Fruit fly (Drosophila melanogaster) whole organism, embryonic: Measurements from ENCODE around the gene CG4611.

ENCODE experiments used
- Adf1 ChIP-seq: fragments of 200-800 bp; sonication (Bioruptor generic); IDR thresholded peaks from 2 replicates; pipeline ENCODE4 v1.3.6; 2022; ENCODE audit warnings: missing biosample characterization, missing genetic modification characterization
- Asciz ChIP-seq: fragments of 200-800 bp; sonication (Bioruptor generic); optimal IDR thresholded peaks from 2 replicates; lab custom pipeline; 2017; ENCODE audit warnings: missing biosample characterization, mild to moderate bottlenecking, missing genetic modification characterization, missing genetic modification reagents
- Bgb ChIP-seq: fragments of 200-800 bp; sonication (Bioruptor generic); IDR thresholded peaks from 2 replicates; pipeline ENCODE4 v1.3.6; 2022; ENCODE audit warnings: missing biosample characterization, missing genetic modification characterization; ENCODE audit not compliant: partially characterized antibody
- CG10462 ChIP-seq: fragments of 200-800 bp; sonication (Bioruptor generic); optimal IDR thresholded peaks from 2 replicates; lab custom pipeline; 2016; ENCODE audit warnings: missing biosample characterization, missing genetic modification characterization
- CG15601 ChIP-seq: fragments of 200-800 bp; sonication (Bioruptor generic); optimal IDR thresholded peaks from 3 replicates; lab custom pipeline; 2019; ENCODE audit warnings: missing biosample characterization, mild to moderate bottlenecking, missing genetic modification characterization, moderate library complexity
- CG16813 ChIP-seq: fragments of 200-800 bp; sonication (Bioruptor generic); IDR thresholded peaks from 3 replicates; pipeline ENCODE4 v1.3.6; 2022; ENCODE audit warnings: missing biosample characterization, missing genetic modification characterization; ENCODE audit not compliant: partially characterized antibody
- CG17328 ChIP-seq: fragments of 200-800 bp; sonication (Bioruptor generic); IDR thresholded peaks from 2 replicates; pipeline ENCODE4 v1.3.6; 2022; ENCODE audit warnings: missing biosample characterization, missing genetic modification characterization
- CG17385 ChIP-seq: fragments of 200-800 bp; sonication (Bioruptor generic); optimal IDR thresholded peaks from 3 replicates; lab custom pipeline; 2018; ENCODE audit warnings: missing biosample characterization, mild to moderate bottlenecking, missing genetic modification characterization
- CG2202 ChIP-seq: fragments of 200-800 bp; sonication (Bioruptor generic); optimal IDR thresholded peaks from 2 replicates; lab custom pipeline; 2018; ENCODE audit warnings: missing biosample characterization, mild to moderate bottlenecking, missing genetic modification characterization
- CG3281 ChIP-seq: fragments of 200-800 bp; sonication (Bioruptor generic); optimal IDR thresholded peaks from 3 replicates; lab custom pipeline; 2017; ENCODE audit warnings: missing biosample characterization, mild to moderate bottlenecking, missing genetic modification characterization
- CG4424 ChIP-seq: fragments of 200-800 bp; sonication (Bioruptor generic); optimal IDR thresholded peaks from 3 replicates; lab custom pipeline; 2016; ENCODE audit warnings: missing biosample characterization, missing genetic modification characterization
- CG6272 ChIP-seq: fragments of 200-800 bp; sonication (Bioruptor generic); IDR thresholded peaks from 2 replicates; pipeline ENCODE4 v1.3.6; 2022; ENCODE audit warnings: missing biosample characterization, missing genetic modification characterization
- CG6654 ChIP-seq: fragments of 200-800 bp; sonication (Bioruptor generic); optimal IDR thresholded peaks from 2 replicates; lab custom pipeline; 2017; ENCODE audit warnings: missing biosample characterization, mild to moderate bottlenecking, missing genetic modification characterization
- CG6854 ChIP-seq: fragments of 200-800 bp; sonication (Bioruptor generic); optimal IDR thresholded peaks from 3 replicates; lab custom pipeline; 2017; ENCODE audit warnings: missing biosample characterization, mild to moderate bottlenecking, missing genetic modification characterization
- CrebB ChIP-seq: fragments of 200-800 bp; sonication (Bioruptor generic); optimal IDR thresholded peaks from 3 replicates; lab custom pipeline; 2018; ENCODE audit warnings: missing biosample characterization, mild to moderate bottlenecking, missing genetic modification characterization
- D19A ChIP-seq: fragments of 200-800 bp; optimal IDR thresholded peaks from 3 replicates; lab custom pipeline; 2019; ENCODE audit warnings: missing biosample characterization, mild to moderate bottlenecking, missing genetic modification characterization, moderate library complexity
- Dad ChIP-seq: fragments of 200-800 bp; sonication (Bioruptor generic); optimal IDR thresholded peaks from 3 replicates; lab custom pipeline; 2016; ENCODE audit warnings: missing biosample characterization, missing genetic modification characterization
- Eip74EF ChIP-seq, 2 experiments: fragments of 200-800 bp in 1 of 2; fragments of >200 bp in 1 of 2; sonication (Bioruptor generic) in 1 of 2; optimal IDR thresholded peaks; 2 replicates each; lab custom pipeline; 2017 to 2019; ENCODE audit warnings: missing biosample characterization in 2 of 2, missing genetic modification characterization in 2 of 2, mild to moderate bottlenecking in 1 of 2, moderate library complexity in 1 of 2
- Ets65A ChIP-seq: fragments of 200-800 bp; sonication (Bioruptor generic); peaks from one replicate; lab custom pipeline; 2016; ENCODE audit warnings: missing biosample characterization, missing genetic modification characterization
- Fer2 ChIP-seq: fragments of 200-800 bp; sonication (Bioruptor generic); optimal IDR thresholded peaks from 2 replicates; lab custom pipeline; 2018; ENCODE audit warnings: missing biosample characterization, mild to moderate bottlenecking, missing genetic modification characterization, moderate library complexity
- Gsc ChIP-seq: fragments of 200-800 bp; sonication (Bioruptor generic); IDR thresholded peaks from 2 replicates; pipeline ENCODE4 v1.3.6; 2022; ENCODE audit warnings: missing biosample characterization, missing genetic modification characterization
- MTF-1 ChIP-seq: fragments of 200-800 bp; sonication (Bioruptor generic); optimal IDR thresholded peaks from 2 replicates; lab custom pipeline; 2018; ENCODE audit warnings: missing biosample characterization, mild to moderate bottlenecking, missing genetic modification characterization, borderline replicate concordance
- Med ChIP-seq: fragments of 200-800 bp; sonication (Bioruptor generic); peaks from one replicate; lab custom pipeline; 2016; ENCODE audit warnings: missing biosample characterization, missing genetic modification characterization, mild to moderate bottlenecking, inconsistent platforms, moderate library complexity
- Mes4 ChIP-seq: fragments of 200-800 bp; sonication (Bioruptor generic); optimal IDR thresholded peaks from 2 replicates; lab custom pipeline; 2016; ENCODE audit warnings: missing biosample characterization, missing genetic modification characterization
- NfI ChIP-seq: fragments of 200-800 bp; sonication (Bioruptor generic); optimal IDR thresholded peaks from 3 replicates; lab custom pipeline; 2018; ENCODE audit warnings: missing biosample characterization, mild to moderate bottlenecking, missing genetic modification characterization, moderate library complexity
- Six4 ChIP-seq: fragments of 200-800 bp; sonication (Bioruptor generic); optimal IDR thresholded peaks from 2 replicates; lab custom pipeline; 2016; ENCODE audit warnings: missing biosample characterization, missing genetic modification characterization
- TFAM ChIP-seq: fragments of 200-800 bp; sonication (Bioruptor generic); optimal IDR thresholded peaks from 2 replicates; lab custom pipeline; 2017; ENCODE audit warnings: missing biosample characterization, missing genetic modification characterization, inconsistent platforms
- crp ChIP-seq, 2 experiments: fragments of 200-800 bp; sonication (Bioruptor generic); optimal IDR thresholded peaks; 2 replicates in 1 of 2; 3 replicates in 1 of 2; lab custom pipeline; 2017; ENCODE audit warnings: missing biosample characterization in 2 of 2, missing genetic modification characterization in 2 of 2, mild to moderate bottlenecking in 1 of 2, moderate library complexity in 1 of 2
- ems ChIP-seq: fragments of 200-800 bp; sonication (Bioruptor generic); optimal IDR thresholded peaks from 3 replicates; lab custom pipeline; 2016; ENCODE audit warnings: missing biosample characterization, missing genetic modification characterization
- en ChIP-seq: fragments of 200-800 bp; sonication (Bioruptor generic); optimal IDR thresholded peaks from 2 replicates; lab custom pipeline; 2016; ENCODE audit warnings: missing biosample characterization, missing genetic modification characterization
- exex ChIP-seq: fragments of 200-800 bp; sonication (Bioruptor generic); optimal IDR thresholded peaks from 4 replicates; lab custom pipeline; 2018; ENCODE audit warnings: missing biosample characterization, mild to moderate bottlenecking, missing genetic modification characterization, moderate library complexity
- fd3F ChIP-seq: fragments of 200-800 bp; sonication (Bioruptor generic); optimal IDR thresholded peaks from 2 replicates; lab custom pipeline; 2018; ENCODE audit warnings: missing biosample characterization, mild to moderate bottlenecking, missing genetic modification characterization, moderate library complexity
- gce ChIP-seq: fragments of 200-800 bp; sonication (Bioruptor generic); IDR thresholded peaks from 3 replicates; pipeline ENCODE4 v1.3.6; 2022; ENCODE audit warnings: missing biosample characterization, missing genetic modification characterization
- gsb-n ChIP-seq: fragments of 200-800 bp; sonication (Bioruptor generic); optimal IDR thresholded peaks from 3 replicates; lab custom pipeline; 2018; ENCODE audit warnings: missing biosample characterization, mild to moderate bottlenecking, missing genetic modification characterization
- hbn ChIP-seq: fragments of 200-800 bp; sonication (Bioruptor generic); IDR thresholded peaks from 2 replicates; pipeline ENCODE4 v1.3.6; 2022; ENCODE audit warnings: missing biosample characterization, missing genetic modification characterization; ENCODE audit not compliant: partially characterized antibody
- luna ChIP-seq: fragments of 200-800 bp; sonication (Bioruptor generic); optimal IDR thresholded peaks from 2 replicates; lab custom pipeline; 2016; ENCODE audit warnings: missing biosample characterization, missing genetic modification characterization
- nmo ChIP-seq: fragments of 200-800 bp; sonication (Bioruptor generic); optimal IDR thresholded peaks from 2 replicates; lab custom pipeline; 2018; ENCODE audit warnings: missing biosample characterization, mild to moderate bottlenecking, missing genetic modification characterization, moderate library complexity
- pan ChIP-seq, 4 experiments: fragments of >200 bp in 3 of 4; fragments of 200-800 bp in 1 of 4; sonication (Bioruptor generic) in 1 of 4; optimal IDR thresholded peaks in 3 of 4; IDR thresholded peaks in 1 of 4; 2 replicates each; pipeline versions ENCODE4 v1.3.6 to Lab custom; 2017 to 2022; ENCODE audit warnings: missing biosample characterization in 2 of 4, missing genetic modification characterization in 2 of 4, mixed read lengths in 1 of 4
- pfk ChIP-seq: fragments of 200-800 bp; sonication (Bioruptor generic); optimal IDR thresholded peaks from 2 replicates; lab custom pipeline; 2018; ENCODE audit warnings: missing biosample characterization, mild to moderate bottlenecking, missing genetic modification characterization, moderate library complexity
- sd ChIP-seq: fragments of 200-800 bp; sonication (Bioruptor generic); optimal IDR thresholded peaks from 3 replicates; lab custom pipeline; 2018; ENCODE audit warnings: missing biosample characterization, mild to moderate bottlenecking, missing genetic modification characterization, moderate library complexity
- stc ChIP-seq: fragments of 200-800 bp; sonication (Bioruptor generic); IDR thresholded peaks from 2 replicates; pipeline ENCODE4 v1.3.6; 2022; ENCODE audit warnings: missing biosample characterization, missing genetic modification characterization
- tgo ChIP-seq: fragments of 200-800 bp; sonication (Bioruptor generic); IDR thresholded peaks from 3 replicates; pipeline ENCODE4 v1.3.6; 2022; ENCODE audit warnings: missing biosample characterization, missing genetic modification characterization

The CG4611 gene

DNA sequence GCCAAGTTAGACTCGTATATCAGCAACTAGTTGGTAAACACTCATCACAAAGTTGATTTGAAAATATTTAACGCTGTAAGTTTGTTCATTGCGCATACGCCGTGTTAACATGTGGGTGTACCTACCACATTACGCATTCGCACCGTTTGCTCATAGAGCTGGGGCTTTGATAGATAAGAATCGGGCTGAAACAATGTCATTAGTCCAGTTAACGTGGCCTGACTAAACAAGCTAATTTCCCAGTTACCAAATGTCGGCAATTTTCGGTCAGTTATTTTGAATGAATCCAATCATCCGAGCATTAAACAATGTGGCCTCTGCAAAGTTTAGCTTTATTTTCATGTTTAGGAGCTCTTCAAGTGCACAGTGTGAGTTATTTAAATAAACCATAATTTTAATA, 7.0 kb upstream of the CG4611 start, which contains the start of gene CG4597:
CG4597 (plus strand) TSS at position 301 of the 400 bp plus-strand sequence.
- no peak for TF ChIP-seq CG6654 (GFP tag; lab: Kevin White, UChicago)
- TF ChIP-seq CG17385 (GFP tag; lab: Kevin White, UChicago) = no peak
- no peak for TF ChIP-seq Bgb
- TF ChIP-seq CG2202 (tag; lab: Kevin White, UChicago) = no peak
- TF ChIP-seq nmo (GFP tag; lab: Kevin White, UChicago) = no peak
- no peak for TF ChIP-seq en (GFP tag; lab: Kevin White, UChicago)
- TF ChIP-seq, all 482 proteins: peak for 0

DNA sequence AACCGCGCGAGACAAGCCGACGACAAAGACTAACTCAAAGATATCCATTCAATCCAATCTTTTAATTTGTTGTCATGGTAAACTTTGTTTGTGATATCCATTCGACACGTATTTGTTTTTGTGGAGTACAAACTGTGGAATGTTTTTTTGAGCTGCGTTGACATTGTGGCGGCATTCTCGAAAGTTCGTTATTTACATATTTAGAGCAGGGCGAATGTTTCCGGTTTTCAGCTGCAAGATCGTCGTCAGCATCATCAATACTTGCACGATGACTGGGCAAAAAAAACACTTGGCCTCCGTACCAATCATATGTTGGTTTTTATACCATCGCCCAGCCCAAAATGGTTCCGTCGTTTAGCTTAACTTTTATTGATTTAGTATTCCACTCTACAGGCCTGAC, 5.7 kb upstream of the CG4611 start:
- no peak for TF ChIP-seq TFAM
- no peak for TF ChIP-seq luna
- peak; percentile 63 for TF ChIP-seq sd (tag; lab: Kevin White, UChicago)
- no peak for TF ChIP-seq CG16813 (GFP tag; lab: Robert Waterston, UW)
- no peak for TF ChIP-seq MTF-1 (GFP tag; lab: Kevin White, UChicago)
- no peak for TF ChIP-seq hbn
- peak in 1 of 2 experiments; percentile 70 for TF ChIP-seq Eip74EF (GFP tag; optimal IDR thresholded peaks at IDR 0.05; lab: Kevin White, UChicago)
- no peak for TF ChIP-seq NfI

DNA sequence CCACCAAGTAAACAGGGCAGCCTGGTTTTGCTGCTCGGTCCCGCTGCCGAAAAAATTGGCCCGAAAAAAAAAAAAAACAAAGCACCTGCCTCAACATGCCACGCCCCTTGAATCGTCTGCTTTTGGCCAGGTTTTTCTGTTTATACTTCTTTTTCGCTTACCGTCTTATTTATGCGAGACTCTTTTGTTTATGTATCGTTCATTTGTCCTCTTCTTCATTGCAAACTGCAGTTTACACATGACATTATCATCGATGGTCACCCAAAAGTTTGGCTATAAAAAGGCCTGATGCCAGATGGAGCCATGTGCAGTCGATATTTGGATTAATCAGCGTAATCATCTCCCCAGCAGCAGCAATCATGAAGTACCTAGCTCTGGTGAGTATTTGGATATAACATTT, 4.9 kb upstream of the CG4611 start, which contains the start of gene CG15212:
CG15212 (plus strand) TSS at position 301 of the 400 bp plus-strand sequence.
- TF ChIP-seq Dad (GFP tag; lab: Kevin White, UChicago) = no peak
- TF ChIP-seq CG3281 (GFP tag; lab: Kevin White, UChicago) = no peak
- TF ChIP-seq pfk (GFP tag; lab: Kevin White, UChicago) = no peak

DNA sequence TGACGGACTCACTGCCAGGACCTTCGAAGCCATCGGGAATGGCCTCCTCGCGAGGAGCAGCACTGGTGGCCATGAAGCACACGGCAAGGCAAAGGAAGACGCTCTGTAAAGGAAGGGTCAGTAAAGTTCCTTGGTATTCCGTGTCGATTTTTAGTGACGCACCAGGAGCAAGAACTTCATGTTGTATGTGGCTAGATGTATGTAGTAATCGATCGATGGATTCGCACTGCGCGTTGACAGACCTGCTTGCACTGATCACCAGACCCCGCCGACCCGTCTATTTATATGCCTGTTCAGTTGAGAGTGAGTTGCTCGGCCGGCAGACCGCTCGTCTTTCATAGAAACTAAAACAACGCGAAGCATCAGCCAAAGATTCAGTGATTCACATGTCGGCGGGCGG, 3.2 kb upstream of the CG4611 start, which contains the start of gene CG15213:
CG15213 (minus strand) TSS at position 255 of the 400 bp plus-strand sequence.
- peak; percentile 91 for TF ChIP-seq Ets65A (GFP tag; lab: Kevin White, UChicago)
- TF ChIP-seq CG15601 (tag; lab: Kevin White, UChicago) = no peak
- TF ChIP-seq D19A (tag; lab: Kevin White, UChicago) = no peak
- 0 out of 2 replicates have a peak, but pooled peaks have one; percentile 4 for TF ChIP-seq CG17328 (GFP tag; lab: Robert Waterston, UW)
- no peak for TF ChIP-seq Mes4 (GFP tag; lab: Kevin White, UChicago)
- TF ChIP-seq Med (GFP tag; lab: Kevin White, UChicago) = peak; percentile 27
- 0 out of 2 replicates have a peak, but pooled peaks have one; percentile 9 for TF ChIP-seq CG6272 (GFP tag; lab: Robert Waterston, UW)
- 0 out of 3 replicates have a peak, but pooled peaks have one; percentile 20 for TF ChIP-seq gce

DNA sequence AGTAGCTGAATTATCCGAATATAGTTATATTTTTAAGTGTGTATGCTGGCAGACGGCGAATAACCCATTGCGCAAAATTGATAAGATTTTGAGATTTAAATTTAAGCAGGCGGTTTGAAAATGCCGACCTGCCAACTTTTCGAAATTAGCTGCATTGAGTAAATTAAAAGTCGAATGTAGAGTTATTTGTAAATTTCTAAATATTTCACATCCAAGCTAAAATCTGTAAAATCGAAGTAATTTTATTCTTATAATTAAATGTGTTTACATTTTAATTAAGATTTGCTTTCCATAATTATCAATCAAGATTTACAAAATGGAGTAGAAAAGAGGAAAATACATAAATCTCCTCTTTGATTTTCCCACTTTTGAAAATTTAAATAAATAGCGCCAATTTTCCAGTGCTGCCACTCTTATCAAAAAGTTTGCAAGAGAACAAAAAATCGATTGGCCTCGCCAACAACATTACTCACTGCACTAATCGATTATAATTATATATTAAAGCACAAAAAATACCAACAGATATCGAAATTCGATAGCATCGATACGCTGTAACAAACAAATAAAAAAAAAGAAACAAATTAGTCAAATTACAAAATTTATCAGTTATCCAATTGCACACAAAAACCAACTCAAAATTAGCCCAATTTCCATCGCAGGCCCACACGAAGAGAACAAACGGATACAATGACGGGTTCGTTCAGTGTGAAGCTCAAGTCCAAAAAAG, 2.3 kb upstream of the CG4611 start, which contains the start of gene Yod1:
Yod1 (plus strand) TSS at position 168 of the 727 bp plus-strand sequence.
- TF ChIP-seq stc (GFP tag; lab: Robert Waterston, UW) (no peak), Fer2 (no peak), CrebB (tag; lab: Kevin White, UChicago) (no peak), CG10462 (GFP tag; lab: Kevin White, UChicago) (no peak), ems (GFP tag; lab: Kevin White, UChicago) (no peak), CG4424 (GFP tag; lab: Kevin White, UChicago) (no peak), tgo (no peak), Asciz (GFP tag; lab: Kevin White, UChicago) (no peak), Adf1 (GFP tag; lab: Robert Waterston, UW) (no peak), fd3F (GFP tag; lab: Kevin White, UChicago) (no peak), gsb-n (no peak), Six4 (no peak), crp (GFP tag; optimal IDR thresholded peaks at IDR 0.05; lab: Kevin White, UChicago) (peak in 1 of 2 experiments; percentile 11), pan (optimal IDR thresholded peaks at IDR 0.05; lab: Kevin White, UChicago) (no peak), pan (GFP tag; optimal IDR thresholded peaks at IDR 0.05 in 1 of 2, IDR thresholded peaks at IDR 0.05 in 1 of 2) (no peak), exex (tag; lab: Kevin White, UChicago) (peak; percentile 16), Gsc (GFP tag; lab: Robert Waterston, UW) (no peak), CG6854 (GFP tag; lab: Kevin White, UChicago) (no peak)
